Worm (Caenorhabditis elegans) whole organism, L2 larva: ENCODE results near the gene lurp-1.

Experiments
- ama-1 ChIP-seq: fragments of 150-350 bp; optimal IDR thresholded peaks from 2 replicates; lab custom pipeline; 2018; ENCODE audit warnings: inconsistent platforms
- lin-13 ChIP-seq: fragments of 150-350 bp; optimal IDR thresholded peaks from 2 replicates; lab custom pipeline; 2014; ENCODE audit warnings: missing biosample characterization, missing genetic modification reagents, missing genetic modification characterization
- zag-1 ChIP-seq: fragments of 150-350 bp; optimal IDR thresholded peaks from 2 replicates; lab custom pipeline; 2014; ENCODE audit warnings: missing biosample characterization, missing genetic modification characterization

ce11 chrII:10870698-10871097 lies 10.0 kb upstream of the lurp-1 start:
- TF ChIP-seq lin-13 (GFP tag; lab: Kevin White, UChicago) (no peak), zag-1 (tag; lab: Kevin White, UChicago) (no peak), ama-1 (lab: Kevin White, UChicago) (no peak)
